Worm (Caenorhabditis elegans) whole organism, L2 larva: ENCODE measurements around the gene Y7A9D.1.

Source experiments
- C34F6.9 ChIP-seq: fragments of 150-350 bp; optimal IDR thresholded peaks from 2 replicates; lab custom pipeline; 2014; ENCODE audit warnings: missing biosample characterization, missing genetic modification characterization
- F13H6.1 ChIP-seq: sonication (generic microtip); optimal IDR thresholded peaks from 2 replicates; lab custom pipeline; 2016; ENCODE audit warnings: missing genetic modification characterization, missing compliant biosample characterization
- R02D3.7 ChIP-seq: fragments of 150-350 bp; optimal IDR thresholded peaks from 2 replicates; lab custom pipeline; 2014; ENCODE audit warnings: missing biosample characterization, missing genetic modification characterization
- Y55F3AM.14 ChIP-seq: fragments of 200-800 bp; sonication (Bioruptor generic); optimal IDR thresholded peaks from 2 replicates; lab custom pipeline; 2018; ENCODE audit warnings: mild to moderate bottlenecking, missing genetic modification characterization, missing compliant biosample characterization
- ZK546.5 ChIP-seq: sonication (generic microtip); optimal IDR thresholded peaks from 2 replicates; lab custom pipeline; 2017; ENCODE audit warnings: missing biosample characterization, missing genetic modification characterization
- alr-1 ChIP-seq: fragments of 150-350 bp; optimal IDR thresholded peaks from 2 replicates; lab custom pipeline; 2014; ENCODE audit warnings: missing biosample characterization, missing genetic modification characterization
- aly-2 ChIP-seq: fragments of 150-350 bp; optimal IDR thresholded peaks from 2 replicates; lab custom pipeline; 2014; ENCODE audit warnings: missing biosample characterization, missing genetic modification characterization
- ama-1 ChIP-seq: fragments of 150-350 bp; optimal IDR thresholded peaks from 2 replicates; lab custom pipeline; 2018; ENCODE audit warnings: inconsistent platforms
- blmp-1 ChIP-seq: sonication (generic microtip); optimal IDR thresholded peaks from 2 replicates; lab custom pipeline; 2017; ENCODE audit warnings: missing genetic modification characterization, mild to moderate bottlenecking, missing compliant biosample characterization, antibody characterized with exemption, moderate library complexity; ENCODE audit not compliant: insufficient read depth
- ceh-16 ChIP-seq: fragments of 150-350 bp; optimal IDR thresholded peaks from 2 replicates; lab custom pipeline; 2014; ENCODE audit warnings: missing biosample characterization, missing genetic modification characterization
- ceh-82 ChIP-seq: fragments of 150-350 bp; optimal IDR thresholded peaks from 2 replicates; lab custom pipeline; 2014; ENCODE audit warnings: missing biosample characterization, missing genetic modification characterization
- crh-2 ChIP-seq: sonication (generic microtip); optimal IDR thresholded peaks from 2 replicates; lab custom pipeline; 2017; ENCODE audit warnings: missing biosample characterization, missing genetic modification characterization
- egl-27 ChIP-seq: sonication (generic microtip); optimal IDR thresholded peaks from 3 replicates; lab custom pipeline; 2017; ENCODE audit warnings: missing biosample characterization, missing genetic modification reagents, missing genetic modification characterization
- elt-1 ChIP-seq: fragments of 150-350 bp; optimal IDR thresholded peaks from 2 replicates; lab custom pipeline; 2014; ENCODE audit warnings: missing biosample characterization, missing genetic modification characterization
- elt-3 ChIP-seq: sonication (generic microtip); optimal IDR thresholded peaks from 2 replicates; lab custom pipeline; 2017; ENCODE audit warnings: missing biosample characterization, missing genetic modification characterization
- fos-1 ChIP-seq: fragments of 150-350 bp; optimal IDR thresholded peaks from 2 replicates; lab custom pipeline; 2014; ENCODE audit warnings: missing biosample characterization, missing genetic modification characterization
- gmeb-1 ChIP-seq: fragments of 150-350 bp; optimal IDR thresholded peaks from 2 replicates; lab custom pipeline; 2014; ENCODE audit warnings: missing biosample characterization, missing genetic modification characterization
- lin-11 ChIP-seq: fragments of 150-350 bp; sonication (generic microtip); optimal IDR thresholded peaks from 2 replicates; lab custom pipeline; 2014; ENCODE audit warnings: missing biosample characterization, missing genetic modification characterization, inconsistent platforms, mixed read lengths
- lin-13 ChIP-seq: fragments of 150-350 bp; optimal IDR thresholded peaks from 2 replicates; lab custom pipeline; 2014; ENCODE audit warnings: missing biosample characterization, missing genetic modification reagents, missing genetic modification characterization
- lin-39 ChIP-seq: fragments of 150-350 bp; optimal IDR thresholded peaks from 2 replicates; lab custom pipeline; 2014; ENCODE audit warnings: missing biosample characterization, missing genetic modification reagents, missing genetic modification characterization
- lsy-2 ChIP-seq, 2 experiments: fragments of 150-350 bp in 1 of 2; sonication (generic microtip) in 1 of 2; optimal IDR thresholded peaks; 2 replicates each; lab custom pipeline; 2014 to 2017; ENCODE audit warnings: missing biosample characterization in 2 of 2, missing genetic modification characterization in 2 of 2
- mab-5 ChIP-seq: fragments of 150-350 bp; optimal IDR thresholded peaks from 2 replicates; lab custom pipeline; 2014; ENCODE audit warnings: missing biosample characterization, missing genetic modification characterization
- mbf-1 ChIP-seq: sonication (generic microtip); optimal IDR thresholded peaks from 2 replicates; lab custom pipeline; 2017; ENCODE audit warnings: missing biosample characterization, missing genetic modification characterization
- mdl-1 ChIP-seq, 2 experiments: fragments of 150-350 bp in 1 of 2; sonication (generic microtip) in 1 of 2; optimal IDR thresholded peaks; 2 replicates each; lab custom pipeline; 2017; ENCODE audit warnings: missing biosample characterization in 2 of 2, missing genetic modification characterization in 2 of 2
- nhr-10 ChIP-seq: sonication (generic microtip); optimal IDR thresholded peaks from 2 replicates; lab custom pipeline; 2017; ENCODE audit warnings: missing biosample characterization, missing genetic modification characterization
- nhr-11 ChIP-seq: fragments of 150-350 bp; optimal IDR thresholded peaks from 2 replicates; lab custom pipeline; 2014; ENCODE audit warnings: missing biosample characterization, missing genetic modification characterization
- nhr-12 ChIP-seq: fragments of 150-350 bp; optimal IDR thresholded peaks from 2 replicates; lab custom pipeline; 2014; ENCODE audit warnings: missing biosample characterization, missing genetic modification characterization
- nhr-129 ChIP-seq: fragments of 150-350 bp; optimal IDR thresholded peaks from 2 replicates; lab custom pipeline; 2014; ENCODE audit warnings: missing biosample characterization, missing genetic modification characterization
- nhr-21 ChIP-seq: fragments of 150-350 bp; optimal IDR thresholded peaks from 2 replicates; lab custom pipeline; 2014; ENCODE audit warnings: missing biosample characterization, missing genetic modification characterization
- nhr-23 ChIP-seq: fragments of 150-350 bp; optimal IDR thresholded peaks from 2 replicates; lab custom pipeline; 2014; ENCODE audit warnings: missing biosample characterization, missing genetic modification reagents, missing genetic modification characterization
- nhr-6 ChIP-seq: fragments of 150-350 bp; optimal IDR thresholded peaks from 2 replicates; lab custom pipeline; 2014; ENCODE audit warnings: missing biosample characterization, missing genetic modification characterization
- nhr-77 ChIP-seq: fragments of 150-350 bp; optimal IDR thresholded peaks from 2 replicates; lab custom pipeline; 2014; ENCODE audit warnings: missing biosample characterization, missing genetic modification characterization
- sem-4 ChIP-seq: fragments of 150-350 bp; optimal IDR thresholded peaks from 2 replicates; lab custom pipeline; 2014; ENCODE audit warnings: missing biosample characterization, missing genetic modification reagents, missing genetic modification characterization
- skn-1 ChIP-seq: sonication (generic microtip); optimal IDR thresholded peaks from 2 replicates; lab custom pipeline; 2017; ENCODE audit warnings: missing biosample characterization, missing genetic modification characterization
- sma-3 ChIP-seq: sonication (generic microtip); optimal IDR thresholded peaks from 2 replicates; lab custom pipeline; 2016; ENCODE audit warnings: missing genetic modification reagents, missing genetic modification characterization, missing compliant biosample characterization
- sma-9 ChIP-seq, 2 experiments: fragments of 150-350 bp in 1 of 2; sonication (generic microtip) in 1 of 2; optimal IDR thresholded peaks; 2 replicates each; lab custom pipeline; 2014 to 2016; ENCODE audit warnings: missing genetic modification characterization in 2 of 2, mild to moderate bottlenecking in 1 of 2, missing biosample characterization in 1 of 2, missing compliant biosample characterization in 1 of 2, missing genetic modification reagents in 1 of 2, moderate library complexity in 1 of 2
- snpc-4 ChIP-seq: fragments of 150-350 bp; optimal IDR thresholded peaks from 2 replicates; lab custom pipeline; 2014; ENCODE audit warnings: missing biosample characterization, missing genetic modification characterization
- unc-39 ChIP-seq: fragments of 150-350 bp; optimal IDR thresholded peaks from 2 replicates; lab custom pipeline; 2014; ENCODE audit warnings: missing biosample characterization, missing genetic modification characterization
- unc-55 ChIP-seq: fragments of 150-350 bp; sonication (generic microtip); optimal IDR thresholded peaks from 3 replicates; lab custom pipeline; 2014; ENCODE audit warnings: missing biosample characterization, missing genetic modification reagents, missing genetic modification characterization
- zag-1 ChIP-seq: fragments of 150-350 bp; optimal IDR thresholded peaks from 2 replicates; lab custom pipeline; 2014; ENCODE audit warnings: missing biosample characterization, missing genetic modification characterization
- ztf-1 ChIP-seq: fragments of 200-800 bp; sonication (Bioruptor generic); conservative IDR thresholded peaks from 2 replicates; pipeline ENCODE4 v1.3.6; 2022; ENCODE audit warnings: missing genetic modification characterization, missing compliant biosample characterization
- ztf-11 ChIP-seq: sonication (generic microtip); optimal IDR thresholded peaks from 2 replicates; lab custom pipeline; 2017; ENCODE audit warnings: missing biosample characterization, missing genetic modification characterization
- ztf-4 ChIP-seq: fragments of 150-350 bp; optimal IDR thresholded peaks from 2 replicates; lab custom pipeline; 2014; ENCODE audit warnings: missing biosample characterization, missing genetic modification characterization

Y7A9D.1 gene

DNA sequence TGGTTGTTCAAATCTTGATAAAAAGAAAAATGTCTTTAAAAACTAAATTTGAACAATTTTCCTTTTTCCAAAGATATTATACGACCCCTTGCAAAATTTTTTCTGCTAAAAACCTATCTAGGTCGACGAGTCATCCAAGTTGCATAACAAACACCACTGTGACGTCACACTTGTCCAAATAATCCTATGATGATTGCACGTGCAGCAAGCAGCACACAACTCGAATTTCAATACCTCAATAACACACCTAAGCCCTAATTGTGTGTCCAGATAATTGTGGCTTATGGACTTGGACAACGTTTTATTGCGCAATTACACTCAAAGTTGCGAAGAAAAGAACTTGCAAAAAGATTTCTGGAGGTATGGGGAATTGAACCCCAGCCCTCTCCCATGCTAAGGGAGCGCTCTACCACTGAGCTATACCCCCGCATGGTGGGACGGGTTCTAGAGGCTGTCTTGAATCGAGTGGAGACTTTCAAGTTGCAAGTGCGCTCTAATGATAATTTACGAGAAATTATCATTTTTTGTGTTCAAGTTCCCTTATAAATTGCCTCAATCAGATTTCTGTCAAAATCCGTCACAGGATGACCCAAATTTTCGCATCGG lies 6.9 kb upstream of the Y7A9D.1 start:
- peak; percentile 78 for TF ChIP-seq unc-55 (GFP tag; lab: Kevin White, UChicago)
- TF ChIP-seq ztf-11: no peak
- TF ChIP-seq snpc-4 (tag; lab: Kevin White, UChicago): peak; percentile 8
- TF ChIP-seq lsy-2 (tag; optimal IDR thresholded peaks at IDR 0.05; lab: Kevin White, UChicago): peak in 1 of 2 experiments; percentile 67
- TF ChIP-seq elt-3 (tag; lab: Kevin White, UChicago): no peak
- peak; percentile 50 for TF ChIP-seq C34F6.9
- TF ChIP-seq lin-11 (tag; lab: Kevin White, UChicago): peak; percentile 35
- no peak for TF ChIP-seq elt-1 (tag; lab: Kevin White, UChicago)
- no peak for TF ChIP-seq ceh-16
- peak; percentile 18 for TF ChIP-seq fos-1 (tag; lab: Kevin White, UChicago)
- no peak for TF ChIP-seq ZK546.5 (tag; lab: Kevin White, UChicago)
- TF ChIP-seq lin-39 (tag; lab: Kevin White, UChicago): no peak
- TF ChIP-seq ztf-1: no peak
- TF ChIP-seq ztf-4 (tag; lab: Kevin White, UChicago): no peak
- TF ChIP-seq sem-4 (tag; lab: Kevin White, UChicago): no peak
- peak; percentile 20 for TF ChIP-seq nhr-21 (tag; lab: Kevin White, UChicago)
- no peak for TF ChIP-seq mbf-1 (tag; lab: Kevin White, UChicago)
- TF ChIP-seq lin-13: peak; percentile 57
- no peak for TF ChIP-seq egl-27
- peak; percentile 51 for TF ChIP-seq sma-9 (GFP tag; optimal IDR thresholded peaks at IDR 0.05; lab: Kevin White, UChicago)
- no peak for TF ChIP-seq sma-9 (tag; optimal IDR thresholded peaks at IDR 0.05; lab: Kevin White, UChicago)
- peak; percentile 77 for TF ChIP-seq nhr-129
- no peak for TF ChIP-seq skn-1 (tag; lab: Kevin White, UChicago)
- peak; percentile 9 for TF ChIP-seq gmeb-1 (tag; lab: Kevin White, UChicago)
- TF ChIP-seq nhr-11 (tag; lab: Kevin White, UChicago): no peak
- no peak for TF ChIP-seq aly-2 (tag; lab: Kevin White, UChicago)
- no peak for TF ChIP-seq nhr-23
- no peak for TF ChIP-seq alr-1 (tag; lab: Kevin White, UChicago)
- TF ChIP-seq Y55F3AM.14: peak; percentile 56
- peak; percentile 50 for TF ChIP-seq sma-3
- peak; percentile 17 for TF ChIP-seq F13H6.1 (tag; lab: Kevin White, UChicago)
- no peak for TF ChIP-seq nhr-10 (tag; lab: Kevin White, UChicago)
- TF ChIP-seq crh-2 (tag; lab: Kevin White, UChicago): peak; percentile 66
- no peak for TF ChIP-seq ama-1
- TF ChIP-seq mab-5 (tag; lab: Kevin White, UChicago): peak; percentile 13
- no peak for TF ChIP-seq mdl-1 (tag; optimal IDR thresholded peaks at IDR 0.05; lab: Kevin White, UChicago)
- no peak for TF ChIP-seq zag-1
- no peak for TF ChIP-seq nhr-77 (tag; lab: Kevin White, UChicago)
- TF ChIP-seq nhr-12 (tag; lab: Kevin White, UChicago): no peak
- TF ChIP-seq ceh-82 (tag; lab: Kevin White, UChicago): no peak
- no peak for TF ChIP-seq blmp-1 (tag; lab: Kevin White, UChicago)
- TF ChIP-seq R02D3.7 (tag; lab: Kevin White, UChicago): no peak

DNA sequence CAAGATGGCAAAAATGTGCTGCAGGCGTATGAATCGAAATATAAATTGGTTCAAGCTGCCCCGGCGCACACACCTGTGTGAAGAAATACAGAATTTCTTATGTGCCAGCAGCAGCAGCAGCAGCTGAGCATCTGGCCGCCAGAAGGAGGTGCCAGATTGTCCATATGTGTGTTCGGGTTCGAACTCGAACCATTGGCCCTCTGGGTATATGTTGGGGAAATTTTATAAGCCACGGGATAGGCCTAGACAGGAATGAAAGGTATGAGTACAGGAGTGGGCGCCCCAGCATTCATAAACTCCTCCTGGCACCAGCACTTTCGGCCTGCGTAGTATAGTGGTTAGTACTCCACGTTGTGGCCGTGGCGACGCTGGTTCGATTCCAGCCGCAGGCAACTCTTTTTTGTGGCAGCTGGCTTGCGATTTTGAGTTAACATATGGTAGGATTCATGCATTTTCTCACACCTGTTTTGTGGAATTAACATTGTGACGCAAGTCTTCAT lies 6.2 kb upstream of the Y7A9D.1 start:
- TF ChIP-seq fos-1 (tag; lab: Kevin White, UChicago) (no peak), blmp-1 (tag; lab: Kevin White, UChicago) (no peak), elt-1 (tag; lab: Kevin White, UChicago) (no peak), lin-11 (tag; lab: Kevin White, UChicago) (peak; percentile 9), egl-27 (no peak), mab-5 (tag; lab: Kevin White, UChicago) (no peak), unc-55 (GFP tag; lab: Kevin White, UChicago) (peak; percentile 59), nhr-6 (tag; lab: Kevin White, UChicago) (no peak), nhr-23 (no peak), nhr-10 (tag; lab: Kevin White, UChicago) (no peak), ama-1 (no peak), unc-39 (tag; lab: Kevin White, UChicago) (no peak), crh-2 (tag; lab: Kevin White, UChicago) (peak; percentile 28), Y55F3AM.14 (peak; percentile 19), sma-9 (GFP tag; optimal IDR thresholded peaks at IDR 0.05; lab: Kevin White, UChicago) (peak; percentile 46), sma-9 (tag; optimal IDR thresholded peaks at IDR 0.05; lab: Kevin White, UChicago) (no peak), sma-3 (peak; percentile 21), nhr-129 (peak; percentile 66)
